Fruit fly (Drosophila melanogaster) whole organism, embryonic: ENCODE measurements around the gene CG13064.

Experiments
- Atf3 ChIP-seq: fragments of 200-800 bp; sonication (Bioruptor generic); optimal IDR thresholded peaks from 3 replicates; lab custom pipeline; 2016; ENCODE audit warnings: missing biosample characterization, missing genetic modification characterization
- Blimp-1 ChIP-seq: fragments of 200-800 bp; sonication (Bioruptor generic); optimal IDR thresholded peaks from 3 replicates; lab custom pipeline; 2018; ENCODE audit warnings: missing biosample characterization, missing genetic modification characterization, mild to moderate bottlenecking, moderate library complexity, missing genetic modification reagents
- CG12071 ChIP-seq: fragments of 200-800 bp; sonication (Bioruptor generic); optimal IDR thresholded peaks from 3 replicates; lab custom pipeline; 2018; ENCODE audit warnings: missing biosample characterization, mild to moderate bottlenecking, missing genetic modification characterization
- CG12769 ChIP-seq: fragments of 200-800 bp; sonication (Bioruptor generic); optimal IDR thresholded peaks from 2 replicates; lab custom pipeline; 2019; ENCODE audit warnings: missing biosample characterization, mild to moderate bottlenecking, missing genetic modification characterization, moderate library complexity
- CG16863 ChIP-seq: fragments of 200-800 bp; sonication (Bioruptor generic); optimal IDR thresholded peaks from 3 replicates; lab custom pipeline; 2016; ENCODE audit warnings: missing biosample characterization, missing genetic modification characterization
- CG18262 ChIP-seq: fragments of 200-800 bp; optimal IDR thresholded peaks from 3 replicates; lab custom pipeline; 2019; ENCODE audit warnings: missing biosample characterization, mild to moderate bottlenecking, missing genetic modification characterization, moderate library complexity
- CG2202 ChIP-seq: fragments of 200-800 bp; sonication (Bioruptor generic); optimal IDR thresholded peaks from 2 replicates; lab custom pipeline; 2018; ENCODE audit warnings: missing biosample characterization, mild to moderate bottlenecking, missing genetic modification characterization
- CG6791 ChIP-seq: fragments of 200-800 bp; sonication (Bioruptor generic); IDR thresholded peaks from 3 replicates; pipeline ENCODE4 v1.3.6; 2022; ENCODE audit warnings: missing biosample characterization, missing genetic modification characterization; ENCODE audit not compliant: partially characterized antibody
- CG7839 ChIP-seq: fragments of 200-800 bp; sonication (Bioruptor generic); optimal IDR thresholded peaks from 3 replicates; lab custom pipeline; 2018; ENCODE audit warnings: missing biosample characterization, mild to moderate bottlenecking, missing genetic modification characterization, moderate library complexity
- CG7987 ChIP-seq: fragments of 200-800 bp; sonication (Bioruptor generic); optimal IDR thresholded peaks from 2 replicates; lab custom pipeline; 2018; ENCODE audit warnings: missing biosample characterization, mild to moderate bottlenecking, missing genetic modification characterization, moderate library complexity
- CG9932 ChIP-seq: fragments of 200-800 bp; sonication (Bioruptor generic); IDR thresholded peaks from 2 replicates; pipeline ENCODE4 v1.3.6; 2022; ENCODE audit warnings: missing biosample characterization, missing genetic modification characterization
- CTCF ChIP-seq: fragments of 200-800 bp; sonication (Bioruptor generic); optimal IDR thresholded peaks from 2 replicates; lab custom pipeline; 2017; ENCODE audit warnings: missing biosample characterization, mild to moderate bottlenecking, missing genetic modification characterization, moderate library complexity
- Dref ChIP-seq: fragments of 200-800 bp; sonication (Bioruptor generic); IDR thresholded peaks from 2 replicates; pipeline ENCODE4 v1.3.6; 2022; ENCODE audit warnings: missing biosample characterization, missing genetic modification characterization
- Eip74EF ChIP-seq, 2 experiments: fragments of 200-800 bp in 1 of 2; fragments of >200 bp in 1 of 2; sonication (Bioruptor generic) in 1 of 2; optimal IDR thresholded peaks; 2 replicates each; lab custom pipeline; 2017 to 2019; ENCODE audit warnings: missing biosample characterization in 2 of 2, missing genetic modification characterization in 2 of 2, mild to moderate bottlenecking in 1 of 2, moderate library complexity in 1 of 2
- Ets65A ChIP-seq: fragments of 200-800 bp; sonication (Bioruptor generic); peaks from one replicate; lab custom pipeline; 2016; ENCODE audit warnings: missing biosample characterization, missing genetic modification characterization
- Hmx ChIP-seq: fragments of 200-800 bp; sonication (Bioruptor generic); optimal IDR thresholded peaks from 2 replicates; lab custom pipeline; 2016; ENCODE audit warnings: missing biosample characterization, missing genetic modification characterization
- Max ChIP-seq: fragments of 200-800 bp; sonication (Bioruptor generic); optimal IDR thresholded peaks from 2 replicates; lab custom pipeline; 2016; ENCODE audit warnings: missing biosample characterization, mild to moderate bottlenecking, missing genetic modification characterization
- Mrtf ChIP-seq: fragments of 200-800 bp; sonication (Bioruptor generic); IDR thresholded peaks from 3 replicates; pipeline ENCODE4 v1.3.6; 2022; ENCODE audit warnings: missing biosample characterization, missing genetic modification characterization
- NfI ChIP-seq: fragments of 200-800 bp; sonication (Bioruptor generic); optimal IDR thresholded peaks from 3 replicates; lab custom pipeline; 2018; ENCODE audit warnings: missing biosample characterization, mild to moderate bottlenecking, missing genetic modification characterization, moderate library complexity
- Rx ChIP-seq: fragments of 200-800 bp; sonication (Bioruptor generic); IDR thresholded peaks from 2 replicates; pipeline ENCODE4 v1.3.6; 2022; ENCODE audit warnings: missing biosample characterization, missing genetic modification characterization
- chinmo ChIP-seq: fragments of 200-800 bp; sonication (Bioruptor generic); IDR thresholded peaks from 4 replicates; pipeline ENCODE4 v1.3.6; 2022; ENCODE audit warnings: missing biosample characterization, missing genetic modification characterization; ENCODE audit not compliant: partially characterized antibody
- chn ChIP-seq: fragments of 200-800 bp; sonication (Bioruptor generic); optimal IDR thresholded peaks from 2 replicates; lab custom pipeline; 2016; ENCODE audit warnings: missing biosample characterization, missing genetic modification characterization
- crc ChIP-seq: fragments of 200-800 bp; sonication (Bioruptor generic); optimal IDR thresholded peaks from 2 replicates; lab custom pipeline; 2016; ENCODE audit warnings: missing biosample characterization, missing genetic modification characterization
- ewg ChIP-seq: fragments of 200-800 bp; sonication (Bioruptor generic); optimal IDR thresholded peaks from 3 replicates; lab custom pipeline; 2017; ENCODE audit warnings: mild to moderate bottlenecking, missing biosample characterization, missing genetic modification reagents, missing genetic modification characterization
- gfzf ChIP-seq: fragments of 200-800 bp; sonication (Bioruptor generic); optimal IDR thresholded peaks from 2 replicates; lab custom pipeline; 2016; ENCODE audit warnings: missing biosample characterization, mild to moderate bottlenecking, missing genetic modification characterization, moderate library complexity
- hb ChIP-seq: fragments of 200-800 bp; sonication (Bioruptor generic); IDR thresholded peaks from 3 replicates; pipeline ENCODE4 v1.3.6; 2022; ENCODE audit warnings: missing biosample characterization, missing genetic modification characterization; ENCODE audit not compliant: partially characterized antibody
- mam ChIP-seq: fragments of 200-800 bp; sonication (Bioruptor generic); optimal IDR thresholded peaks from 3 replicates; lab custom pipeline; 2016; ENCODE audit warnings: missing biosample characterization, missing genetic modification characterization
- mld ChIP-seq: fragments of 200-800 bp; sonication (Bioruptor generic); IDR thresholded peaks from 3 replicates; pipeline ENCODE4 v1.3.6; 2022; ENCODE audit warnings: missing biosample characterization, missing genetic modification characterization; ENCODE audit not compliant: partially characterized antibody
- nau ChIP-seq: fragments of 200-800 bp; sonication (Bioruptor generic); optimal IDR thresholded peaks from 3 replicates; lab custom pipeline; 2017; ENCODE audit warnings: missing biosample characterization, mild to moderate bottlenecking, missing genetic modification characterization, missing genetic modification reagents
- peb ChIP-seq: fragments of 200-800 bp; sonication (Bioruptor generic); IDR thresholded peaks from 2 replicates; pipeline ENCODE4 v1.3.6; 2022; ENCODE audit warnings: missing biosample characterization, missing genetic modification characterization
- sens ChIP-seq: fragments of 200-800 bp; sonication (Bioruptor generic); peaks from one replicate; lab custom pipeline; 2016; ENCODE audit warnings: missing biosample characterization, missing genetic modification characterization
- vvl ChIP-seq: fragments of 200-800 bp; sonication (Bioruptor generic); IDR thresholded peaks from 2 replicates; pipeline ENCODE4 v1.3.6; 2022; ENCODE audit warnings: missing biosample characterization, missing genetic modification characterization

CG13064 gene

dm6 chr3L:16269092-16269491, 11.1 kb upstream of the CG13064 start, which contains the start of gene CG13068:
Gene CG13068 (plus strand): TSS chr3L:16269392.
- TF ChIP-seq vvl (GFP tag; lab: Robert Waterston, UW) (0 out of 2 replicates have a peak, but pooled peaks have one; percentile 39), Atf3 (GFP tag; lab: Kevin White, UChicago) (no peak), hb (GFP tag; lab: Robert Waterston, UW) (0 out of 3 replicates have a peak, but pooled peaks have one; percentile 16)

DNA sequence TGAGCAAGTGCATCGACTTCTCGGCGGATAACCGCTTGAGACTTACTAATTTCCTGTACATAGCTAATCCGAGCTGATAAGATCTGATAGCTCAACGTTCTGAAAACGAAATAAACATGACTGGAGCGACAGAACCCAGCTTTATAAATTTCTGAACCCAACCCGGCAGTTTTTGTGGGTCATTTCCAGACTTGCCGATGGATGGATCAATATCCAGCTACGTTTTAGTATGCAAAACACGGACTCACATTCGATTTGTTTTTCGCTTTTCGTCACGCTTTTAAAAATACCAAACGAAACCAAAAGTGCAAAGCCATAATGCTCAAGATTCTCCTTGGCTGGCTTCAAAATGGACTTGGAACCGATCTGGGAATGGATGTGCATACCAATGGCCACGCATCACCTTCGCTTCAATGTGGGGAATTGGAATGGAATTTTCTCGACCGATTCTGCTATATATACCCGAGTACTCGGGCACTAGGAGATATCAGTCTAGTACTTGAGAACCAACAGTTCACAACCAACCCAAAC, 9.3 kb upstream of the CG13064 start, which contains the start of the genes CG34248 and CG13067:
CG34248 (minus strand) TSS at position 101 of the 531 bp plus-strand sequence.
CG13067 (plus strand) TSS at position 481 of the 531 bp plus-strand sequence.
- TF ChIP-seq vvl (GFP tag; lab: Robert Waterston, UW) (peak; percentile 25; the same call in 1 of the 2 replicates), Blimp-1 (peak; percentile 80), CG16863 (GFP tag; lab: Kevin White, UChicago) (no peak), CG6791 (GFP tag; lab: Robert Waterston, UW) (no peak)

DNA sequence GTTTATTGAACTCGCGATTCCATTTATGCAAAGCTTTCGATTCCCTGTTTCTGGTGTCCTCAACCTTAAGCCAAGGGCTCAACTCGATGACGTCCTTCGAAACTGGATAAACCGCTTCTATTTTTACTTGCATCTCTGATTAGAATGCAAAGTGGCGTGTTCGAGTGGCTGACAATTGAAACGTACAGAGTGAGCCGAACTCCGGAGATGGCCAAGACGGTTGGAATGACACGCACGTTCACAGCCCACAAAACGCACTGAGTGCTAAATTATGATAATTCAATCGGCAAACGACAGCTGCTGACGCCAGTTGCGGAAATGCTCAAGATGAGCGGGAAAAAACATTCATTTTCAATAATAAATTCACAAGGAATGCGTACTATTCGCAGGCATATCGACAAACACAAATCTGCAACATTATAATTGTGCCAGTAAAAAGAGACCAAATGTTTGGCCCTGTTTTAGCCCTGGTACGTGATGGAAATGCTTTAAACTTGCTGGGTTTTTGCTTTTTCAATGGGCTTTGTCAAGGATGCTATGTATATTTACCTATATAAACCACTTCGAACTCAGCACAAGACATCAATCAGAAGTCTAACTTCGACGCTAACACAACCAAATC, 7.8 kb upstream of the CG13064 start, which contains the start of gene CG13066:
CG13066 (plus strand) TSS at position 572 of the 622 bp plus-strand sequence.
- TF ChIP-seq Eip74EF (GFP tag; optimal IDR thresholded peaks at IDR 0.05; lab: Kevin White, UChicago): no peak
- no peak for TF ChIP-seq CG12769 (tag; lab: Kevin White, UChicago)
- no peak for TF ChIP-seq chn
- TF ChIP-seq Rx (GFP tag; lab: Robert Waterston, UW): no peak
- TF ChIP-seq vvl (GFP tag; lab: Robert Waterston, UW): peak; percentile 37; the same call in 1 of the 2 replicates
- peak; percentile 52 for TF ChIP-seq sens (GFP tag; lab: Kevin White, UChicago)
- TF ChIP-seq chinmo (GFP tag; lab: Robert Waterston, UW): 0 out of 4 replicates have a peak, but pooled peaks have one; percentile 48
- no peak for TF ChIP-seq CG9932
- no peak for TF ChIP-seq CTCF (GFP tag; lab: Kevin White, UChicago)
- TF ChIP-seq, all 482 proteins: peak for 3

DNA sequence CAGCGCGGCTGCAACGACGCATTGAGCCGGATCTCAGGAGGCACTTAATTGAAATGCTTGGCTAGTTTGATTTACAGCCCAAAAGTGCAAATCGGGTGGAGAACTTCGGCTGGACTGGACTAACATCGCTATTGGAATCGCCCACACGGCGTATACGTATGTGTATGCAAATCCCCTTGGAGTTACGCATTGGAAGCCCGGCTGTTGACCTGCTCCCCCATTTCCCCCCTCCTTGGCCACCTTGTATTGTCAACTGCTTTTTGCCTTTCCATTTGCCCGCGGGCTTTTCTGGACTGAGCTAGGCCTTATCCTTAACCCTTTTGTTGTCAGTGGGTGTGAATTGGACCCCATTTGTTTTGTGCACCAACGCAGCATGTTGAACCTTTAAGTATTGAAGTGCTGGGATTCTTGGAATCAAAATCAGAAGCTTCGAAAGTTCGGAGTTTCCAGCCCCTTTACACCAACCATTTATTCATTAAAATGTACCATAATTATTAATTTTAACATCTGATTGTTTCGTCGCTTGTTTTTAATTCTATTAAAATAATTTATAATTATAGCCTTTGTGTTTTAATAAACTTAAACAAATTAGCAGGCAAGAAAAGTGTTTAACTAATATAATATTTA, 4.7 kb upstream of the CG13064 start:
- TF ChIP-seq Ets65A (GFP tag; lab: Kevin White, UChicago): peak; percentile 11
- TF ChIP-seq Dref (GFP tag; lab: Robert Waterston, UW): 0 out of 2 replicates have a peak, but pooled peaks have one; percentile 9
- no peak for TF ChIP-seq CG7839 (tag; lab: Kevin White, UChicago)
- TF ChIP-seq, all 482 proteins: peak for 2

DNA sequence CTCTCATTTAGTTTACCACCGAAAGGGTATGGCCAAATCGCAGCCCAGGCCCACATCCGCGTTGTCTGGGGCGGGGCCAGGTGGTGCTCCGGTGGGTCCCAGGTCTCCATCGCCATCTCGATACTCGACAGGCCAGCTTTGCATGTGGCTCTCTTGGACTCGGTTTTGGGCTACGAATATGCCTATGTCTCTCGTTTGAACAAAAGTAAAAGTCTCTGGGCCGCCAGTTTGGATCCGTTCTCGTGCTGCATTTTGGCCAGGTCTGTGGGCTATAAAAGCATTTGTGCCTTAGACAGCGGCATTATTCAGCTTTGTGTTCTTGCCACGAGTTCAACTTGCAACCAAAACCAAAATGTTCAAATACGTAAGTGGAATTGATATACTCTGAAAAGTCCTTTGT, 3.1 kb upstream of the CG13064 start, which contains the start of gene CG13065:
CG13065 (plus strand) TSS at position 301 of the 400 bp plus-strand sequence.
- TF ChIP-seq gfzf (no peak), CG16863 (GFP tag; lab: Kevin White, UChicago) (no peak), Hmx (GFP tag; lab: Kevin White, UChicago) (no peak), CG12071 (no peak), CG7839 (tag; lab: Kevin White, UChicago) (no peak), CG2202 (tag; lab: Kevin White, UChicago) (no peak), NfI (GFP tag; lab: Kevin White, UChicago) (no peak), Mrtf (GFP tag; lab: Robert Waterston, UW) (no peak), mld (GFP tag; lab: Robert Waterston, UW) (no peak), Max (no peak)

dm6 chr3L:16279171-16279570, 1.0 kb upstream of the CG13064 start, which contains the start of gene CG13050:
Gene CG13050 (minus strand): TSS chr3L:16279271.
- no peak for TF ChIP-seq crc (GFP tag; lab: Kevin White, UChicago)
- no peak for TF ChIP-seq nau
- TF ChIP-seq CG7987 (GFP tag; lab: Kevin White, UChicago): no peak
- no peak for TF ChIP-seq peb (GFP tag; lab: Robert Waterston, UW)
- TF ChIP-seq Hmx (GFP tag; lab: Kevin White, UChicago): no peak
- no peak for TF ChIP-seq mam
- TF ChIP-seq CG18262: no peak
- no peak for TF ChIP-seq ewg (GFP tag; lab: Kevin White, UChicago)
